Fruit fly (Drosophila melanogaster): ENCODE measurements around the gene CG8028.

DNA sequence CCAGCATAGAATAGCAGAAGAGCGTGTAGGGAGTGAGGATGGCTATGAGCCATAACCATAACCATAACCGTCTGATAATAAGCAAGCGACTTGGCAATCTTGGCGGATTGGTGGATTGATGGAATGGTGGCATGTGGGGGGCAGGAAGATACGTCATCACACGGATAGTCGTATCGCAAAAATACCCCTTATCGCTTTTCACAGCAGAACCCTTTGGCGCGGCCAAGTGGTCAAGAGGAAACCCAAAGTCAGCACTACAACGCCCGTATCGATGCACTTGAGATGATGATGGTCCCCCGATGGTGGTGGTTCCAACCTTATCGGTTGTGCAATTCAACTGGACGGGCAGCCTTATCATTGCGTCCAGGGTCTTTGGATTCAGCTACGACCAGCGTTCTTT is 5.3 kb upstream of the CG8028 start:
- TF ChIP-seq rn (GFP tag; IDR thresholded peaks at IDR 0.05), result no peak
- no peak for TF ChIP-seq CG14655 (GFP tag; optimal IDR thresholded peaks at IDR 0.05)
- TF ChIP-seq CG15710 (tag; optimal IDR thresholded peaks at IDR 0.05), result no peak
- TF ChIP-seq CG10348 (GFP tag; IDR thresholded peaks at IDR 0.05), result no peak
- TF ChIP-seq CG8301 (tag; optimal IDR thresholded peaks at IDR 0.05), result no peak
- no peak for TF ChIP-seq CG32121 (GFP tag; IDR thresholded peaks at IDR 0.05)
- TF ChIP-seq CG34367 (tag; optimal IDR thresholded peaks at IDR 0.05), result no peak
- TF ChIP-seq CG17806 (tag; optimal IDR thresholded peaks at IDR 0.05), result no peak
- TF ChIP-seq CG13204 (GFP tag; optimal IDR thresholded peaks at IDR 0.05), result no peak
- no peak for TF ChIP-seq D1 (tag; optimal IDR thresholded peaks at IDR 0.05)
- no peak for TF ChIP-seq CG12605 (GFP tag; IDR thresholded peaks at IDR 0.05)
- peak; percentile 35 for TF ChIP-seq EcR (GFP tag; optimal IDR thresholded peaks at IDR 0.05)

All from whole organism, pupa.